Fruit fly (Drosophila melanogaster) whole organism, embryonic: Measurements from ENCODE around the gene NdufA3.
A peak's percentile ranks its signal among the peaks of the same experiment; 100 is the strongest.

ENCODE experiments used
- CG5180 ChIP-seq: fragments of 200-800 bp; sonication (Bioruptor generic); optimal IDR thresholded peaks from 3 replicates; lab custom pipeline; 2017; ENCODE audit warnings: missing biosample characterization, missing genetic modification characterization, mild to moderate bottlenecking, moderate library complexity, missing genetic modification reagents
- CG7987 ChIP-seq: fragments of 200-800 bp; sonication (Bioruptor generic); optimal IDR thresholded peaks from 2 replicates; lab custom pipeline; 2018; ENCODE audit warnings: missing biosample characterization, mild to moderate bottlenecking, missing genetic modification characterization, moderate library complexity
- CG8924 ChIP-seq: fragments of 200-800 bp; optimal IDR thresholded peaks from 3 replicates; lab custom pipeline; 2019; ENCODE audit warnings: missing biosample characterization, mild to moderate bottlenecking, missing genetic modification characterization, moderate library complexity
- HLH54F ChIP-seq: fragments of 200-800 bp; sonication (Bioruptor generic); optimal IDR thresholded peaks from 3 replicates; lab custom pipeline; 2016; ENCODE audit warnings: missing biosample characterization, missing genetic modification characterization
- pan ChIP-seq, 4 experiments: fragments of >200 bp in 3 of 4; fragments of 200-800 bp in 1 of 4; sonication (Bioruptor generic) in 1 of 4; optimal IDR thresholded peaks in 3 of 4; IDR thresholded peaks in 1 of 4; 2 replicates each; pipeline versions ENCODE4 v1.3.6 to Lab custom; 2017 to 2022; ENCODE audit warnings: missing biosample characterization in 2 of 4, missing genetic modification characterization in 2 of 4, mixed read lengths in 1 of 4
- phol ChIP-seq: fragments of 200-800 bp; sonication (Bioruptor generic); optimal IDR thresholded peaks from 3 replicates; lab custom pipeline; 2018; ENCODE audit warnings: missing biosample characterization, mild to moderate bottlenecking, missing genetic modification characterization, moderate library complexity
- psq ChIP-seq: fragments of 200-800 bp; sonication (Bioruptor generic); optimal IDR thresholded peaks from 2 replicates; lab custom pipeline; 2017; ENCODE audit warnings: missing biosample characterization, missing genetic modification characterization
- tna ChIP-seq: fragments of 200-800 bp; sonication (Bioruptor generic); IDR thresholded peaks from 2 replicates; pipeline ENCODE4 v1.3.6; 2022; ENCODE audit warnings: missing biosample characterization, missing genetic modification characterization; ENCODE audit not compliant: partially characterized antibody

dm6 chrX:9193604-9194003 lies 33.8 kb upstream of the NdufA3 start, which contains the start of gene CG12106:
- TF ChIP-seq pan (optimal IDR thresholded peaks at IDR 0.05; lab: Kevin White, UChicago) (no peak), pan (GFP tag; optimal IDR thresholded peaks at IDR 0.05 in 1 of 2, IDR thresholded peaks at IDR 0.05 in 1 of 2) (peak in 1 of 2 experiments; percentile 44), psq (GFP tag; lab: Kevin White, UChicago) (no peak), CG8924 (tag; lab: Kevin White, UChicago) (peak; percentile 18), CG7987 (GFP tag; lab: Kevin White, UChicago) (no peak), CG5180 (no peak), phol (peak; percentile 50), tna (GFP tag; lab: Robert Waterston, UW) (no peak), HLH54F (GFP tag; lab: Kevin White, UChicago) (peak; percentile 36)
